Worm (Caenorhabditis elegans) whole organism, L3 larva: ENCODE measurements around the gene ttr-8.

ENCODE experiments used
- ceh-82 ChIP-seq: fragments of 150-350 bp; optimal IDR thresholded peaks from 2 replicates; lab custom pipeline; 2014; ENCODE audit warnings: missing biosample characterization, missing genetic modification characterization
- lin-15B ChIP-seq: fragments of 150-350 bp; optimal IDR thresholded peaks from 2 replicates; lab custom pipeline; 2014; ENCODE audit warnings: missing biosample characterization, missing genetic modification characterization
- nhr-12 ChIP-seq: fragments of 150-350 bp; optimal IDR thresholded peaks from 2 replicates; lab custom pipeline; 2014; ENCODE audit warnings: missing biosample characterization, missing genetic modification characterization
- unc-39 ChIP-seq: sonication (generic microtip); optimal IDR thresholded peaks from 4 replicates; lab custom pipeline; 2017; ENCODE audit warnings: missing biosample characterization, missing genetic modification characterization
- ztf-11 ChIP-seq: fragments of 150-350 bp; optimal IDR thresholded peaks from 2 replicates; lab custom pipeline; 2014; ENCODE audit warnings: missing biosample characterization, missing genetic modification characterization

ce11 chrIII:7584131-7584646 is 19.0 kb upstream of the ttr-8 start, which contains the start of gene cup-5:
- TF ChIP-seq ceh-82 (no peak), ztf-11 (tag; lab: Kevin White, UChicago) (no peak), lin-15B (tag; lab: Kevin White, UChicago) (peak; percentile 39), unc-39 (tag; lab: Kevin White, UChicago) (no peak), nhr-12 (no peak)
